Fruit fly (Drosophila melanogaster): Measurements from ENCODE around the gene CG32808.

Gene CG32808

DNA sequence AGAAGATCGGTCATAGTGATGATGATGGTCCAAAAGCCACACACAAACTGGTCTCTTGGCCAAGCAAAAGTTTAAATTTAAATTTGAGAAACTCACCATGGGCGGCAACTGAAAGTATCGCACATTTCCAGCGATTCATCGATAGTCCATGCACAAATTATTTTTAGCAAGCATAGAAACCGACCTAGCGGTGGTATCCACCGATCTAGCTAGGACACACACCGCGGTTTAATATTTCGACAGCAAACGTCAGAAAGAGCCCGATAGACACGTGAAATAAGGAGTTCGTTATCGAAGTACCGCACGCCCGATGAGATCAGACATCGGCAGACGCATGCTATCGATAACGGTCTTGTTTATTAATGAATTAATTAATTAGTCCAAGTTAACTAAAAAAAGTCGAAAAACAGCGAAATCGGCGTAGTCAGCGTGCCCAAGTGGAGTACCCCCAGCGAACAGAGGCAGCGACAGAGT lies 43.2 kb upstream of the CG32808 start, which contains the start of gene CG14795 (continued):
- no peak for TF ChIP-seq Ssrp (tag; optimal IDR thresholded peaks at IDR 0.05)
- peak; percentile 31 for TF ChIP-seq mam (GFP tag; optimal IDR thresholded peaks at IDR 0.05)
- peak; percentile 65 for TF ChIP-seq hkb (optimal IDR thresholded peaks at IDR 0.05)
- no peak for TF ChIP-seq hkb (GFP tag; IDR thresholded peaks at IDR 0.05)
- TF ChIP-seq TFAM (GFP tag; optimal IDR thresholded peaks at IDR 0.05): no peak
- TF ChIP-seq CG31365 (tag; optimal IDR thresholded peaks at IDR 0.05): no peak
- peak; percentile 52 for TF ChIP-seq CG12299 (tag; optimal IDR thresholded peaks at IDR 0.05)
- TF ChIP-seq NC2α (GFP tag; optimal IDR thresholded peaks at IDR 0.05): no peak
- TF ChIP-seq CG10654 (GFP tag; optimal IDR thresholded peaks at IDR 0.05): no peak
- no peak for TF ChIP-seq MTF-1 (GFP tag; optimal IDR thresholded peaks at IDR 0.05; ENCODE audit: borderline replicate concordance)
- peak; percentile 23 for TF ChIP-seq CG33557 (GFP tag; optimal IDR thresholded peaks at IDR 0.05)
- no peak for TF ChIP-seq ase (GFP tag; IDR thresholded peaks at IDR 0.05)
- TF ChIP-seq D19A (tag; optimal IDR thresholded peaks at IDR 0.05): no peak
- peak; percentile 33; the same call in 1 of the 2 replicates for TF ChIP-seq CG6272 (GFP tag; IDR thresholded peaks at IDR 0.05)
- no peak for TF ChIP-seq CG3838 (GFP tag; optimal IDR thresholded peaks at IDR 0.05)
- peak; percentile 7 for TF ChIP-seq fu2 (GFP tag; optimal IDR thresholded peaks at IDR 0.05)
- TF ChIP-seq esg (GFP tag; conservative IDR thresholded peaks at IDR 0.05): no peak
- TF ChIP-seq unc-4 (GFP tag; IDR thresholded peaks at IDR 0.05; ENCODE audit: partially characterized antibody): peak; percentile 94
- peak; percentile 78 for TF ChIP-seq zen (tag; optimal IDR thresholded peaks at IDR 0.05)
- TF ChIP-seq D (optimal IDR thresholded peaks at IDR 0.05): no peak
- no peak for TF ChIP-seq D (GFP tag; optimal IDR thresholded peaks at IDR 0.05)
- no peak for TF ChIP-seq GATAe (GFP tag; conservative IDR thresholded peaks at IDR 0.05)
- peak; percentile 44 for TF ChIP-seq CG9609 (GFP tag; optimal IDR thresholded peaks at IDR 0.05)
- peak; percentile 50 for TF ChIP-seq CrebB (tag; optimal IDR thresholded peaks at IDR 0.05)
- TF ChIP-seq CG15073 (GFP tag; optimal IDR thresholded peaks at IDR 0.05): no peak
- 0 out of 3 replicates have a peak, but pooled peaks have one; percentile 28 for TF ChIP-seq otp (GFP tag; IDR thresholded peaks at IDR 0.05)
- TF ChIP-seq inv (GFP tag; IDR thresholded peaks at IDR 0.05; ENCODE audit: partially characterized antibody): peak; percentile 91
- peak; percentile 24 for TF ChIP-seq lab (GFP tag; optimal IDR thresholded peaks at IDR 0.05)
- TF ChIP-seq ci (GFP tag; IDR thresholded peaks at IDR 0.05): peak; percentile 71; the same call in 2 of the 3 replicates
- TF ChIP-seq bcd (GFP tag; optimal IDR thresholded peaks at IDR 0.05): peak; percentile 72
- no peak for TF ChIP-seq CG7271 (tag; optimal IDR thresholded peaks at IDR 0.05)
- peak; percentile 36 for TF ChIP-seq ftz-f1 (GFP tag; optimal IDR thresholded peaks at IDR 0.05)
- peak; percentile 93 for TF ChIP-seq Dll (GFP tag; IDR thresholded peaks at IDR 0.05; ENCODE audit: partially characterized antibody)
- peak; percentile 98 for TF ChIP-seq Bgb (GFP tag; IDR thresholded peaks at IDR 0.05; ENCODE audit: partially characterized antibody)
- TF ChIP-seq Dref (GFP tag; IDR thresholded peaks at IDR 0.05): peak; percentile 99
- TF ChIP-seq CG13424 (tag; optimal IDR thresholded peaks at IDR 0.05): peak; percentile 45
- peak in 1 of 2 experiments; percentile 45 for TF ChIP-seq insv (GFP tag; optimal IDR thresholded peaks at IDR 0.05)
- peak; percentile 63 for TF ChIP-seq sug (tag; optimal IDR thresholded peaks at IDR 0.05)
- TF ChIP-seq Antp (GFP tag; optimal IDR thresholded peaks at IDR 0.05): peak; percentile 30
- TF ChIP-seq vnd (GFP tag; IDR thresholded peaks at IDR 0.05; ENCODE audit: partially characterized antibody): peak; percentile 87
- peak; percentile 49 for TF ChIP-seq CG12769 (tag; optimal IDR thresholded peaks at IDR 0.05)
- TF ChIP-seq dpn (GFP tag; optimal IDR thresholded peaks at IDR 0.05): peak; percentile 39 to 43
- TF ChIP-seq CG2116 (GFP tag; optimal IDR thresholded peaks at IDR 0.05): peak; percentile 93
- peak; percentile 94 for TF ChIP-seq Dp (GFP tag; optimal IDR thresholded peaks at IDR 0.05)
- peak in 1 of 3 experiments; percentile 20 for TF ChIP-seq lola (GFP tag; optimal IDR thresholded peaks at IDR 0.05)
- TF ChIP-seq Nf-YB (GFP tag; optimal IDR thresholded peaks at IDR 0.05): peak; percentile 4
- TF ChIP-seq nerfin-1 (tag; optimal IDR thresholded peaks at IDR 0.05): peak; percentile 13
- peak; percentile 31 for TF ChIP-seq exex (tag; optimal IDR thresholded peaks at IDR 0.05)
- peak; percentile 8 for TF ChIP-seq Atf3 (GFP tag; optimal IDR thresholded peaks at IDR 0.05)
- TF ChIP-seq Hey (tag; optimal IDR thresholded peaks at IDR 0.05): peak; percentile 0
